Worm (Caenorhabditis elegans) whole organism, early embryonic: Measurements from ENCODE around the gene clec-215.

Source experiments
- B0310.2 ChIP-seq: sonication (generic microtip); optimal IDR thresholded peaks from 2 replicates; lab custom pipeline; 2016; ENCODE audit warnings: mild to moderate bottlenecking, missing genetic modification characterization, missing compliant biosample characterization
- F13C5.2 ChIP-seq: sonication (generic microtip); optimal IDR thresholded peaks from 2 replicates; lab custom pipeline; 2017; ENCODE audit warnings: mild to moderate bottlenecking, missing genetic modification characterization, inconsistent platforms, missing compliant biosample characterization
- ama-1 ChIP-seq: fragments of 150-350 bp; optimal IDR thresholded peaks from 2 replicates; lab custom pipeline; 2014
- ceh-13 ChIP-seq: fragments of 200-800 bp; sonication (Bioruptor generic); optimal IDR thresholded peaks from 2 replicates; lab custom pipeline; 2018; ENCODE audit warnings: mild to moderate bottlenecking, missing genetic modification characterization, missing compliant biosample characterization
- ceh-36 ChIP-seq: sonication (generic microtip); optimal IDR thresholded peaks from 2 replicates; lab custom pipeline; 2016; ENCODE audit warnings: missing genetic modification characterization, inconsistent platforms, missing compliant biosample characterization
- flt-1 ChIP-seq: fragments of 200-800 bp; sonication (Bioruptor generic); IDR thresholded peaks from 2 replicates; pipeline ENCODE4 v1.3.6; 2022; ENCODE audit warnings: missing genetic modification characterization, missing compliant biosample characterization
- hmg-4 ChIP-seq: fragments of 200-800 bp; sonication (Bioruptor generic); optimal IDR thresholded peaks from 2 replicates; lab custom pipeline; 2018; ENCODE audit warnings: mild to moderate bottlenecking, missing genetic modification characterization, missing compliant biosample characterization
- hnd-1 ChIP-seq: sonication (generic microtip); optimal IDR thresholded peaks from 2 replicates; lab custom pipeline; 2016; ENCODE audit warnings: missing genetic modification characterization, missing compliant biosample characterization
- pes-1 ChIP-seq: fragments of 200-800 bp; sonication (Bioruptor generic); IDR thresholded peaks from 2 replicates; pipeline ENCODE4 v1.3.6; 2022; ENCODE audit warnings: missing genetic modification reagents, missing genetic modification characterization, missing compliant biosample characterization
- scrt-1 ChIP-seq: fragments of 200-800 bp; sonication (Bioruptor generic); IDR thresholded peaks from 2 replicates; pipeline ENCODE4 v1.3.6; 2022; ENCODE audit warnings: missing genetic modification characterization, missing compliant biosample characterization
- tra-4 ChIP-seq: sonication (generic microtip); optimal IDR thresholded peaks from 2 replicates; lab custom pipeline; 2017; ENCODE audit warnings: missing genetic modification characterization, missing compliant biosample characterization

DNA sequence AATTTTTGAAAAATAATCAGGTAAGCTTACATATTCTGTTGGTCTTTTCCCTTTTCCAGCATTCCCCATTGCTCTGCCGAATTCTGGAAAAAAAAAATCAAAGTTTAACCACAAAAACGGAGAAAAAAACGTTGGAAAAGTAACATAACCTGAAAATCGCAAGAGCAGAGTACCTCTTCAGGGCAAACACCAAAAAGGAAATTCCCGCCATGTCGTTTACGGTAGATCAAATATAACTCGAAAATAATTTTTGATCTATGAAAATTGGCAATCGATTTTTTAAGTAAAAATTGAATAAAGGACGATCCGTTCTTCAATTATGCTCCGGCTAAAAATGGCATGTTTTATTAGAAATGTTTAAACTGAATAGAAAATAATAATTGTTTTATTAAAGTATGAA, 8.7 kb upstream of the clec-215 start, which contains the start of gene C50E3.11:
- TF ChIP-seq ama-1 (lab: Kevin White, UChicago) (no peak), flt-1 (no peak), B0310.2 (no peak), hmg-4 (GFP tag; lab: Kevin White, UChicago) (no peak), scrt-1 (no peak), ceh-36 (tag; lab: Kevin White, UChicago) (no peak), hnd-1 (tag; lab: Kevin White, UChicago) (no peak), tra-4 (tag; lab: Kevin White, UChicago) (no peak), pes-1 (no peak), ceh-13 (GFP tag; lab: Kevin White, UChicago) (no peak), F13C5.2 (tag; lab: Kevin White, UChicago) (no peak)
